Fruit fly (Drosophila melanogaster): Measurements from ENCODE around the gene CG32756.

CG32756 gene

DNA sequence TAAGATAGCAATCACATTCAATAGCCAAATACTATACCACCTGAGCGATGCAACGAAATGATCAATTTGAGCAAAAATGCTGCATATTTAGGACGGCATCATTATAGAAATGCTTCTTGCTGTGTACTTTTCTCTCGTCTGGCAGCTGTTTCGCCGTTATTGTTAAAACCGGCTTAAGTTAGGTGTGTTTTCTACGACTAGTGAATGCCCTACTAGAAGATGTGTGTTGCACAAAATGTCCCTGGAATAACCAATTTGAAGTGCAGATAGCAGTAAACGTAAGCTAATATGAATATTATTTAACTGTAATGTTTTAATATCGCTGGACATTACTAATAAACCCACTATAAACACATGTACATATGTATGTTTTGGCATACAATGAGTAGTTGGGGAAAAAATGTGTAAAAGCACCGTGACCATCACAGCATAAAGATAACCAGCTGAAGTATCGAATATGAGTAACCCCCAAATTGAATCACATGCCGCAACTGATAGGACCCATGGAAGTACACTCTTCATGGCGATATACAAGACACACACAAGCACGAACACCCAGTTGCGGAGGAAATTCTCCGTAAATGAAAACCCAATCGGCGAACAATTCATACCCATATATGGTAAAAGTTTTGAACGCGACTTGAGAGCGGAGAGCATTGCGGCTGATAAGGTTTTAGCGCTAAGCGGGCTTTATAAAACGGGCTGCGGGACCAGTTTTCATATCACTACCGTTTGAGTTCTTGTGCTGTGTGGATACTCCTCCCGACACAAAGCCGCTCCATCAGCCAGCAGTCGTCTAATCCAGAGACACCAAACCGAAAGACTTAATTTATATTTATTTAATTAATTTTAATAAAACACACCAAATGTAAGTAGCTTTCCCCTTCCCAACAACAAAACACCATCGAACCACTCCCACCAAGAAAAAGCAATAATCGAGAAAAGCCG is 45.1 kb upstream of the CG32756 start, which contains the start of gene Act5C:
Gene Act5C (plus strand): TSS at position 716 of the 948 bp plus-strand sequence.
- peak; percentile 46 for TF ChIP-seq Hr38 (GFP tag; optimal IDR thresholded peaks at IDR 0.05)
- peak; percentile 91 for TF ChIP-seq CG9139 (GFP tag; optimal IDR thresholded peaks at IDR 0.05)
- peak; percentile 97 for TF ChIP-seq Ets96B (tag; optimal IDR thresholded peaks at IDR 0.05)
- peak; percentile 96 for TF ChIP-seq dsx (GFP tag; optimal IDR thresholded peaks at IDR 0.05; ENCODE audit: poor library complexity, severe bottlenecking)
- peak; percentile 96 for TF ChIP-seq CG16779 (tag; optimal IDR thresholded peaks at IDR 0.05)
- peak; percentile 96 for TF ChIP-seq Gug (GFP tag; IDR thresholded peaks at IDR 0.05)
- peak; percentile 93 for TF ChIP-seq Sox15 (GFP tag; optimal IDR thresholded peaks at IDR 0.05)
- TF ChIP-seq CG6163 (GFP tag; IDR thresholded peaks at IDR 0.05) = peak; percentile 98
- TF ChIP-seq CG11294 (GFP tag; IDR thresholded peaks at IDR 0.05) = peak; percentile 91
- TF ChIP-seq Eip93F (GFP tag; optimal IDR thresholded peaks at IDR 0.05) = peak; percentile 97
- TF ChIP-seq Smox (GFP tag; optimal IDR thresholded peaks at IDR 0.05) = peak; percentile 96
- TF ChIP-seq CG8319 (GFP tag; optimal IDR thresholded peaks at IDR 0.05) = peak; percentile 93
- peak; percentile 97 for TF ChIP-seq net (GFP tag; optimal IDR thresholded peaks at IDR 0.05)
- peak; percentile 93 for TF ChIP-seq dac (GFP tag; optimal IDR thresholded peaks at IDR 0.05)
- peak; percentile 96 for TF ChIP-seq CG8632 (GFP tag; optimal IDR thresholded peaks at IDR 0.05)
- TF ChIP-seq CG3919 (GFP tag; optimal IDR thresholded peaks at IDR 0.05) = peak; percentile 98
- peak; percentile 97 for TF ChIP-seq vri (GFP tag; optimal IDR thresholded peaks at IDR 0.05)
- peak; percentile 95 for TF ChIP-seq CG34406 (GFP tag; optimal IDR thresholded peaks at IDR 0.05)
- peak; percentile 97 for TF ChIP-seq CG6854 (GFP tag; optimal IDR thresholded peaks at IDR 0.05)
- TF ChIP-seq CG11762 (GFP tag; optimal IDR thresholded peaks at IDR 0.05; ENCODE audit: insufficient read depth) = peak; percentile 92
- TF ChIP-seq Eip78C (GFP tag) = peak; percentile 99
- peak; percentile 96 for TF ChIP-seq spab (GFP tag; optimal IDR thresholded peaks at IDR 0.05)
- TF ChIP-seq Sox102F (GFP tag; optimal IDR thresholded peaks at IDR 0.05) = peak; percentile 98
- peak; percentile 97 for TF ChIP-seq lz (GFP tag; optimal IDR thresholded peaks at IDR 0.05)
- TF ChIP-seq CG6792 (GFP tag; optimal IDR thresholded peaks at IDR 0.05) = peak; percentile 97
- TF ChIP-seq Ets21C (GFP tag; optimal IDR thresholded peaks at IDR 0.05) = peak; percentile 92
- peak; percentile 95 for TF ChIP-seq acj6 (GFP tag; optimal IDR thresholded peaks at IDR 0.05)
- TF ChIP-seq Blimp-1 (GFP tag; optimal IDR thresholded peaks at IDR 0.05) = peak; percentile 86
- peak; percentile 95 for TF ChIP-seq CG6276 (GFP tag; optimal IDR thresholded peaks at IDR 0.05)
- peak; percentile 98 for TF ChIP-seq esn (GFP tag; optimal IDR thresholded peaks at IDR 0.05)
- TF ChIP-seq fkh (GFP tag; optimal IDR thresholded peaks at IDR 0.05) = peak; percentile 38
- peak; percentile 95 for TF ChIP-seq Hr4 (GFP tag; optimal IDR thresholded peaks at IDR 0.05)
- TF ChIP-seq Hr39 (GFP tag; optimal IDR thresholded peaks at IDR 0.05) = peak; percentile 98
- TF ChIP-seq CG10631 (GFP tag; optimal IDR thresholded peaks at IDR 0.05) = peak; percentile 97
- peak; percentile 97 for TF ChIP-seq fd59A (GFP tag; optimal IDR thresholded peaks at IDR 0.05)
- TF ChIP-seq CG8119 (GFP tag; IDR thresholded peaks at IDR 0.05) = peak; percentile 95
- TF ChIP-seq pdm3 (GFP tag; optimal IDR thresholded peaks at IDR 0.05) = peak; percentile 98
- TF ChIP-seq svp (GFP tag) = peak; percentile 99
- TF ChIP-seq ss (GFP tag; optimal IDR thresholded peaks at IDR 0.05) = peak; percentile 95 to 98
- peak; percentile 97 for TF ChIP-seq CG6808 (GFP tag; optimal IDR thresholded peaks at IDR 0.05)
- peak; percentile 98 for TF ChIP-seq CG3032 (tag; optimal IDR thresholded peaks at IDR 0.05)
- TF ChIP-seq CG4318 (GFP tag; optimal IDR thresholded peaks at IDR 0.05) = peak; percentile 90
- peak; percentile 96 for TF ChIP-seq CG31627 (GFP tag; optimal IDR thresholded peaks at IDR 0.05)
- peak; percentile 94 for TF ChIP-seq Lpt (GFP tag; optimal IDR thresholded peaks at IDR 0.05)
- TF ChIP-seq salr (GFP tag; optimal IDR thresholded peaks at IDR 0.05) = peak; percentile 90 to 98
- peak; percentile 99 for TF ChIP-seq CG10669 (GFP tag; optimal IDR thresholded peaks at IDR 0.05)
- peak; percentile 98 for TF ChIP-seq cyc (GFP tag; optimal IDR thresholded peaks at IDR 0.05)
- peak; percentile 99 for TF ChIP-seq CG1621 (tag; optimal IDR thresholded peaks at IDR 0.05)
- TF ChIP-seq fd85E (GFP tag; optimal IDR thresholded peaks at IDR 0.05) = peak; percentile 85

Measured in whole organism, prepupa.